Worm (Caenorhabditis elegans) whole organism, L1 larva: ENCODE results near the gene del-7.

Source experiments
- lin-14 ChIP-seq: fragments of 200-800 bp; sonication (Bioruptor generic); optimal IDR thresholded peaks from 2 replicates; lab custom pipeline; 2018; ENCODE audit warnings: mild to moderate bottlenecking, missing genetic modification characterization, moderate library complexity, missing compliant biosample characterization
- lir-3 ChIP-seq: sonication (generic microtip); optimal IDR thresholded peaks from 2 replicates; lab custom pipeline; 2016; ENCODE audit warnings: mild to moderate bottlenecking, missing genetic modification characterization, moderate library complexity, missing compliant biosample characterization; ENCODE audit not compliant: poor library complexity
- mep-1 ChIP-seq: fragments of 150-350 bp; optimal IDR thresholded peaks from 2 replicates; lab custom pipeline; 2014; ENCODE audit warnings: missing biosample characterization, missing genetic modification characterization
- nhr-77 ChIP-seq: fragments of 150-350 bp; optimal IDR thresholded peaks from 2 replicates; lab custom pipeline; 2014; ENCODE audit warnings: missing biosample characterization, missing genetic modification characterization
- nhr-85 ChIP-seq: sonication (generic microtip); peaks from one replicate; lab custom pipeline; 2016; ENCODE audit warnings: missing genetic modification characterization, inconsistent platforms, missing compliant biosample characterization

ce11 chrIV:7734173-7734572 is 26.0 kb upstream of the del-7 start:
- TF ChIP-seq mep-1 (tag; lab: Kevin White, UChicago) (no peak), nhr-85 (no peak), lin-14 (GFP tag; lab: Kevin White, UChicago) (no peak), nhr-77 (tag; lab: Kevin White, UChicago) (no peak), lir-3 (tag; lab: Kevin White, UChicago) (no peak)
